Fruit fly (Drosophila melanogaster) whole organism, embryonic: ENCODE data around the gene Fer3HCH.

ENCODE experiments used
- Aef1 ChIP-seq: fragments of 200-800 bp; sonication (Bioruptor generic); IDR thresholded peaks from 3 replicates; pipeline ENCODE4 v1.3.6; 2022; ENCODE audit warnings: missing biosample characterization, missing genetic modification characterization
- CG10147 ChIP-seq: fragments of 200-800 bp; sonication (Bioruptor generic); optimal IDR thresholded peaks from 2 replicates; lab custom pipeline; 2019; ENCODE audit warnings: missing biosample characterization, mild to moderate bottlenecking, missing genetic modification characterization, moderate library complexity
- CG10209 ChIP-seq: fragments of 200-800 bp; sonication (Bioruptor generic); optimal IDR thresholded peaks from 3 replicates; lab custom pipeline; 2017; ENCODE audit warnings: missing biosample characterization, mild to moderate bottlenecking, missing genetic modification characterization, missing genetic modification reagents
- CG10979 ChIP-seq: fragments of 200-800 bp; sonication (Bioruptor generic); optimal IDR thresholded peaks from 2 replicates; lab custom pipeline; 2018; ENCODE audit warnings: missing biosample characterization, mild to moderate bottlenecking, missing genetic modification characterization, moderate library complexity
- CG11093 ChIP-seq: fragments of 200-800 bp; sonication (Bioruptor generic); IDR thresholded peaks from 3 replicates; pipeline ENCODE4 v1.3.6; 2022; ENCODE audit warnings: missing biosample characterization, missing genetic modification characterization
- CG13894 ChIP-seq: fragments of 200-800 bp; sonication (Bioruptor generic); optimal IDR thresholded peaks from 3 replicates; lab custom pipeline; 2018; ENCODE audit warnings: missing biosample characterization, mild to moderate bottlenecking, missing genetic modification characterization, moderate library complexity
- CG1529 ChIP-seq: fragments of 200-800 bp; sonication (Bioruptor generic); optimal IDR thresholded peaks from 3 replicates; lab custom pipeline; 2018; ENCODE audit warnings: missing biosample characterization, missing genetic modification characterization
- CG17568 ChIP-seq: fragments of 200-800 bp; sonication (Bioruptor generic); optimal IDR thresholded peaks from 2 replicates; lab custom pipeline; 2018; ENCODE audit warnings: missing biosample characterization, mild to moderate bottlenecking, missing genetic modification characterization, moderate library complexity
- CG17612 ChIP-seq: fragments of 200-800 bp; sonication (Bioruptor generic); IDR thresholded peaks from 2 replicates; pipeline ENCODE4 v1.3.6; 2022; ENCODE audit warnings: missing biosample characterization, missing genetic modification characterization
- CG1832 ChIP-seq: fragments of 200-800 bp; sonication (Bioruptor generic); optimal IDR thresholded peaks from 2 replicates; lab custom pipeline; 2017; ENCODE audit warnings: missing biosample characterization, mild to moderate bottlenecking, missing genetic modification characterization, inconsistent platforms
- CG3281 ChIP-seq: fragments of 200-800 bp; sonication (Bioruptor generic); optimal IDR thresholded peaks from 3 replicates; lab custom pipeline; 2017; ENCODE audit warnings: missing biosample characterization, mild to moderate bottlenecking, missing genetic modification characterization
- CG6272 ChIP-seq: fragments of 200-800 bp; sonication (Bioruptor generic); IDR thresholded peaks from 2 replicates; pipeline ENCODE4 v1.3.6; 2022; ENCODE audit warnings: missing biosample characterization, missing genetic modification characterization
- CG8359 ChIP-seq: fragments of 200-800 bp; sonication (Bioruptor generic); optimal IDR thresholded peaks from 2 replicates; lab custom pipeline; 2017; ENCODE audit warnings: missing biosample characterization, mild to moderate bottlenecking, missing genetic modification characterization, borderline replicate concordance
- CG8924 ChIP-seq: fragments of 200-800 bp; optimal IDR thresholded peaks from 3 replicates; lab custom pipeline; 2019; ENCODE audit warnings: missing biosample characterization, mild to moderate bottlenecking, missing genetic modification characterization, moderate library complexity
- Drgx ChIP-seq: fragments of 200-800 bp; sonication (Bioruptor generic); IDR thresholded peaks from 2 replicates; pipeline ENCODE4 v1.3.6; 2022; ENCODE audit warnings: missing biosample characterization, missing genetic modification characterization
- Ets65A ChIP-seq: fragments of 200-800 bp; sonication (Bioruptor generic); peaks from one replicate; lab custom pipeline; 2016; ENCODE audit warnings: missing biosample characterization, missing genetic modification characterization
- Fer2 ChIP-seq: fragments of 200-800 bp; sonication (Bioruptor generic); optimal IDR thresholded peaks from 2 replicates; lab custom pipeline; 2018; ENCODE audit warnings: missing biosample characterization, mild to moderate bottlenecking, missing genetic modification characterization, moderate library complexity
- Fer3 ChIP-seq: fragments of 200-800 bp; sonication (Bioruptor generic); optimal IDR thresholded peaks from 2 replicates; lab custom pipeline; 2018; ENCODE audit warnings: missing biosample characterization, mild to moderate bottlenecking, missing genetic modification characterization, moderate library complexity
- Gsc ChIP-seq: fragments of 200-800 bp; sonication (Bioruptor generic); IDR thresholded peaks from 2 replicates; pipeline ENCODE4 v1.3.6; 2022; ENCODE audit warnings: missing biosample characterization, missing genetic modification characterization
- HLH54F ChIP-seq: fragments of 200-800 bp; sonication (Bioruptor generic); optimal IDR thresholded peaks from 3 replicates; lab custom pipeline; 2016; ENCODE audit warnings: missing biosample characterization, missing genetic modification characterization
- HmgD ChIP-seq: fragments of 200-800 bp; sonication (Bioruptor generic); optimal IDR thresholded peaks from 3 replicates; lab custom pipeline; 2016; ENCODE audit warnings: missing biosample characterization, missing genetic modification characterization
- Med ChIP-seq: fragments of 200-800 bp; sonication (Bioruptor generic); peaks from one replicate; lab custom pipeline; 2016; ENCODE audit warnings: missing biosample characterization, missing genetic modification characterization, mild to moderate bottlenecking, inconsistent platforms, moderate library complexity
- Neu2 ChIP-seq: fragments of 200-800 bp; sonication (Bioruptor generic); optimal IDR thresholded peaks from 3 replicates; lab custom pipeline; 2016; ENCODE audit warnings: missing biosample characterization, missing genetic modification characterization, borderline replicate concordance
- Scr ChIP-seq: fragments of 200-800 bp; sonication (Bioruptor generic); IDR thresholded peaks from 2 replicates; pipeline ENCODE4 v1.3.6; 2022; ENCODE audit warnings: missing biosample characterization, missing genetic modification characterization; ENCODE audit not compliant: partially characterized antibody
- Trl ChIP-seq, 3 experiments: fragments of >200 bp in 2 of 3; fragments of 200-800 bp in 1 of 3; sonication (Bioruptor generic) in 1 of 3; optimal IDR thresholded peaks; 2 replicates in 1 of 3; 3 replicates in 2 of 3; lab custom pipeline; 2016 to 2017; ENCODE audit warnings: missing biosample characterization in 1 of 3, missing genetic modification characterization in 1 of 3
- Xbp1 ChIP-seq: fragments of 200-800 bp; sonication (Bioruptor generic); optimal IDR thresholded peaks from 3 replicates; lab custom pipeline; 2016; ENCODE audit warnings: missing biosample characterization, mild to moderate bottlenecking, missing genetic modification characterization
- al ChIP-seq: fragments of 200-800 bp; sonication (Bioruptor generic); IDR thresholded peaks from 2 replicates; pipeline ENCODE4 v1.3.6; 2022; ENCODE audit warnings: missing biosample characterization, missing genetic modification characterization
- aop ChIP-seq: fragments of 200-800 bp; sonication (Bioruptor generic); IDR thresholded peaks from 2 replicates; pipeline ENCODE4 v1.3.6; 2022; ENCODE audit warnings: missing biosample characterization, missing genetic modification characterization
- crol ChIP-seq: fragments of 200-800 bp; sonication (Bioruptor generic); IDR thresholded peaks from 2 replicates; pipeline ENCODE4 v1.3.6; 2022; ENCODE audit warnings: missing biosample characterization, missing genetic modification characterization
- ftz-f1 ChIP-seq: fragments of 200-800 bp; sonication (Bioruptor generic); optimal IDR thresholded peaks from 2 replicates; lab custom pipeline; 2016; ENCODE audit warnings: missing biosample characterization, missing genetic modification characterization
- ham ChIP-seq: fragments of 200-800 bp; sonication (Bioruptor generic); IDR thresholded peaks from 2 replicates; pipeline ENCODE4 v1.3.6; 2022; ENCODE audit warnings: missing biosample characterization, missing genetic modification characterization
- ken ChIP-seq: fragments of 200-800 bp; sonication (Bioruptor generic); IDR thresholded peaks from 3 replicates; pipeline ENCODE4 v1.3.6; 2022; ENCODE audit warnings: missing biosample characterization, missing genetic modification characterization
- lmd ChIP-seq: fragments of 200-800 bp; sonication (Bioruptor generic); IDR thresholded peaks from 2 replicates; pipeline ENCODE4 v1.3.6; 2022; ENCODE audit warnings: missing biosample characterization, missing genetic modification characterization
- lov ChIP-seq, 2 experiments: fragments of 200-800 bp in 1 of 2; fragments of >200 bp in 1 of 2; sonication (Bioruptor generic) in 1 of 2; IDR thresholded peaks in 1 of 2; optimal IDR thresholded peaks in 1 of 2; 2 replicates in 1 of 2; 3 replicates in 1 of 2; pipeline versions ENCODE4 v1.3.6 to Lab custom; 2017 to 2022; ENCODE audit warnings: missing biosample characterization in 1 of 2, missing genetic modification characterization in 1 of 2
- mam ChIP-seq: fragments of 200-800 bp; sonication (Bioruptor generic); optimal IDR thresholded peaks from 3 replicates; lab custom pipeline; 2016; ENCODE audit warnings: missing biosample characterization, missing genetic modification characterization
- mld ChIP-seq: fragments of 200-800 bp; sonication (Bioruptor generic); IDR thresholded peaks from 3 replicates; pipeline ENCODE4 v1.3.6; 2022; ENCODE audit warnings: missing biosample characterization, missing genetic modification characterization; ENCODE audit not compliant: partially characterized antibody
- nmo ChIP-seq: fragments of 200-800 bp; sonication (Bioruptor generic); optimal IDR thresholded peaks from 2 replicates; lab custom pipeline; 2018; ENCODE audit warnings: missing biosample characterization, mild to moderate bottlenecking, missing genetic modification characterization, moderate library complexity
- p53 ChIP-seq: fragments of 200-800 bp; sonication (Bioruptor generic); optimal IDR thresholded peaks from 2 replicates; lab custom pipeline; 2016; ENCODE audit warnings: missing biosample characterization, missing genetic modification characterization
- pros ChIP-seq: fragments of 200-800 bp; sonication (Bioruptor generic); optimal IDR thresholded peaks from 3 replicates; lab custom pipeline; 2019; ENCODE audit warnings: missing biosample characterization, mild to moderate bottlenecking, missing genetic modification characterization, moderate library complexity
- psq ChIP-seq: fragments of 200-800 bp; sonication (Bioruptor generic); optimal IDR thresholded peaks from 2 replicates; lab custom pipeline; 2017; ENCODE audit warnings: missing biosample characterization, missing genetic modification characterization
- run ChIP-seq: fragments of 200-800 bp; sonication (Bioruptor generic); optimal IDR thresholded peaks from 3 replicates; lab custom pipeline; 2018; ENCODE audit warnings: missing biosample characterization, mild to moderate bottlenecking, missing genetic modification characterization
- sc ChIP-seq, 3 experiments: fragments of >200 bp in 2 of 3; fragments of 200-800 bp in 1 of 3; sonication (Bioruptor generic) in 1 of 3; optimal IDR thresholded peaks; 2 replicates in 2 of 3; 3 replicates in 1 of 3; lab custom pipeline; 2017; ENCODE audit warnings: mild to moderate bottlenecking in 1 of 3, missing biosample characterization in 1 of 3, missing genetic modification characterization in 1 of 3, missing genetic modification reagents in 1 of 3
- schlank ChIP-seq: fragments of 200-800 bp; sonication (Bioruptor generic); optimal IDR thresholded peaks from 2 replicates; lab custom pipeline; 2018; ENCODE audit warnings: missing biosample characterization, mild to moderate bottlenecking, missing genetic modification characterization
- sens-2 ChIP-seq: fragments of 200-800 bp; sonication (Bioruptor generic); IDR thresholded peaks from 2 replicates; pipeline ENCODE4 v1.3.6; 2022; ENCODE audit warnings: missing biosample characterization, missing genetic modification characterization
- sqz ChIP-seq: fragments of 200-800 bp; sonication (Bioruptor generic); optimal IDR thresholded peaks from 3 replicates; lab custom pipeline; 2018; ENCODE audit warnings: missing biosample characterization, mild to moderate bottlenecking, missing genetic modification characterization
- ssp ChIP-seq: fragments of 200-800 bp; sonication (Bioruptor generic); IDR thresholded peaks from 2 replicates; pipeline ENCODE4 v1.3.6; 2022; ENCODE audit warnings: missing biosample characterization, missing genetic modification characterization
- tio ChIP-seq: fragments of 200-800 bp; sonication (Bioruptor generic); optimal IDR thresholded peaks from 2 replicates; lab custom pipeline; 2017; ENCODE audit warnings: missing biosample characterization, missing genetic modification characterization, inconsistent platforms
- trem ChIP-seq: fragments of 200-800 bp; optimal IDR thresholded peaks from 3 replicates; lab custom pipeline; 2019; ENCODE audit warnings: missing biosample characterization, mild to moderate bottlenecking, missing genetic modification characterization, moderate library complexity
- wek ChIP-seq: fragments of 200-800 bp; sonication (Bioruptor generic); optimal IDR thresholded peaks from 3 replicates; lab custom pipeline; 2018; ENCODE audit warnings: missing biosample characterization, mild to moderate bottlenecking, missing genetic modification characterization, moderate library complexity

The Fer3HCH gene

dm6 chrX:13099919-13100318 lies 8.1 kb downstream of the Fer3HCH start (continued):
- TF ChIP-seq trem (tag; lab: Kevin White, UChicago) (peak; percentile 10), aop (GFP tag; lab: Robert Waterston, UW) (0 out of 2 replicates have a peak, but pooled peaks have one; percentile 37), mld (GFP tag; lab: Robert Waterston, UW) (no peak), sc (optimal IDR thresholded peaks at IDR 0.05; lab: Kevin White, UChicago) (no peak), sc (GFP tag; optimal IDR thresholded peaks at IDR 0.05; lab: Kevin White, UChicago) (peak; percentile 21), Gsc (peak; percentile 48; the same call in 1 of the 2 replicates), sens-2 (GFP tag; lab: Robert Waterston, UW) (peak; percentile 74; the same call in 1 of the 2 replicates), Drgx (GFP tag; lab: Robert Waterston, UW) (peak; percentile 72), Aef1 (GFP tag; lab: Robert Waterston, UW) (peak; percentile 88), Xbp1 (GFP tag; lab: Kevin White, UChicago) (peak; percentile 79), tio (GFP tag; lab: Kevin White, UChicago) (peak; percentile 57), schlank (tag; lab: Kevin White, UChicago) (peak; percentile 82), lmd (GFP tag; lab: Robert Waterston, UW) (peak; percentile 93), Med (GFP tag; lab: Kevin White, UChicago) (peak; percentile 85), ham (GFP tag; lab: Robert Waterston, UW) (peak; percentile 62; the same call in 1 of the 2 replicates), psq (GFP tag; lab: Kevin White, UChicago) (peak; percentile 25), CG17568 (GFP tag; lab: Kevin White, UChicago) (peak; percentile 75), CG11093 (GFP tag; lab: Robert Waterston, UW) (peak; percentile 72; the same call in 2 of the 3 replicates), Trl (optimal IDR thresholded peaks at IDR 0.05; lab: Kevin White, UChicago) (no peak), Trl (GFP tag; optimal IDR thresholded peaks at IDR 0.05; lab: Kevin White, UChicago) (no peak), CG1529 (GFP tag; lab: Kevin White, UChicago) (peak; percentile 34), CG8359 (GFP tag; lab: Kevin White, UChicago) (peak; percentile 32), nmo (peak; percentile 83), CG17612 (GFP tag; lab: Robert Waterston, UW) (0 out of 2 replicates have a peak, but pooled peaks have one; percentile 62), crol (GFP tag; lab: Robert Waterston, UW) (0 out of 2 replicates have a peak, but pooled peaks have one; percentile 45), CG10147 (GFP tag; lab: Kevin White, UChicago) (peak; percentile 73), Scr (GFP tag; lab: Robert Waterston, UW) (no peak), CG10979 (tag; lab: Kevin White, UChicago) (peak; percentile 66), al (peak; percentile 90), HLH54F (GFP tag; lab: Kevin White, UChicago) (peak; percentile 46), ftz-f1 (peak; percentile 24), CG10209 (GFP tag; lab: Kevin White, UChicago) (peak; percentile 83), CG6272 (GFP tag; lab: Robert Waterston, UW) (peak; percentile 89), CG8924 (tag; lab: Kevin White, UChicago) (peak; percentile 84), pros (GFP tag; lab: Kevin White, UChicago) (no peak), Fer3 (tag; lab: Kevin White, UChicago) (peak; percentile 89), wek (GFP tag; lab: Kevin White, UChicago) (no peak), HmgD (GFP tag; lab: Kevin White, UChicago) (no peak), mam (GFP tag; lab: Kevin White, UChicago) (peak; percentile 26), ken (GFP tag; lab: Robert Waterston, UW) (peak; percentile 84), Fer2 (tag; lab: Kevin White, UChicago) (peak; percentile 79), Neu2 (no peak), p53 (GFP tag; lab: Kevin White, UChicago) (no peak), sqz (GFP tag; lab: Kevin White, UChicago) (peak; percentile 12), run (peak; percentile 60), ssp (peak; percentile 70), CG13894 (peak; percentile 85), lov (optimal IDR thresholded peaks at IDR 0.05; lab: Kevin White, UChicago) (no peak), lov (GFP tag; IDR thresholded peaks at IDR 0.05; lab: Robert Waterston, UW) (peak; percentile 64; the same call in 1 of the 3 replicates), CG3281 (GFP tag; lab: Kevin White, UChicago) (peak; percentile 86), Ets65A (GFP tag; lab: Kevin White, UChicago) (peak; percentile 68), CG1832 (GFP tag; lab: Kevin White, UChicago) (no peak)
